Worm (Caenorhabditis elegans): ENCODE measurements around the gene F18E9.8.

ce11 chrX:8556614-8557196 lies 24.6 kb downstream of the F18E9.8 start, which contains the start of gene utx-1:
- TF ChIP-seq ama-1 (optimal IDR thresholded peaks at IDR 0.05) (no peak), aly-1 (tag; optimal IDR thresholded peaks at IDR 0.05) (peak; percentile 43), ceh-36 (tag; optimal IDR thresholded peaks at IDR 0.05) (no peak), ceh-13 (GFP tag; optimal IDR thresholded peaks at IDR 0.05) (no peak), tra-4 (tag; optimal IDR thresholded peaks at IDR 0.05) (no peak), hmbx-1 (tag; optimal IDR thresholded peaks at IDR 0.05) (no peak), F13C5.2 (tag; optimal IDR thresholded peaks at IDR 0.05) (peak; percentile 45)
